Worm (Caenorhabditis elegans): ENCODE measurements around the gene H25K10.1.

- TF ChIP-seq snpc-4 (tag; optimal IDR thresholded peaks at IDR 0.05) (no peak), ceh-39 (tag; optimal IDR thresholded peaks at IDR 0.05) (no peak), mep-1 (tag; optimal IDR thresholded peaks at IDR 0.05) (no peak), ztf-11 (tag; optimal IDR thresholded peaks at IDR 0.05) (no peak), elt-1 (tag; optimal IDR thresholded peaks at IDR 0.05; ENCODE audit: borderline replicate concordance, insufficient read depth) (no peak), ces-1 (GFP tag; optimal IDR thresholded peaks at IDR 0.05) (no peak)
These were observed 52.3 kb downstream of the H25K10.1 start, which contains the start of gene hlh-17 for ce11 chrIV:16254464-16254863.
